Fruit fly (Drosophila melanogaster): Measurements from ENCODE around the gene GstZ2.

GstZ2 gene

DNA sequence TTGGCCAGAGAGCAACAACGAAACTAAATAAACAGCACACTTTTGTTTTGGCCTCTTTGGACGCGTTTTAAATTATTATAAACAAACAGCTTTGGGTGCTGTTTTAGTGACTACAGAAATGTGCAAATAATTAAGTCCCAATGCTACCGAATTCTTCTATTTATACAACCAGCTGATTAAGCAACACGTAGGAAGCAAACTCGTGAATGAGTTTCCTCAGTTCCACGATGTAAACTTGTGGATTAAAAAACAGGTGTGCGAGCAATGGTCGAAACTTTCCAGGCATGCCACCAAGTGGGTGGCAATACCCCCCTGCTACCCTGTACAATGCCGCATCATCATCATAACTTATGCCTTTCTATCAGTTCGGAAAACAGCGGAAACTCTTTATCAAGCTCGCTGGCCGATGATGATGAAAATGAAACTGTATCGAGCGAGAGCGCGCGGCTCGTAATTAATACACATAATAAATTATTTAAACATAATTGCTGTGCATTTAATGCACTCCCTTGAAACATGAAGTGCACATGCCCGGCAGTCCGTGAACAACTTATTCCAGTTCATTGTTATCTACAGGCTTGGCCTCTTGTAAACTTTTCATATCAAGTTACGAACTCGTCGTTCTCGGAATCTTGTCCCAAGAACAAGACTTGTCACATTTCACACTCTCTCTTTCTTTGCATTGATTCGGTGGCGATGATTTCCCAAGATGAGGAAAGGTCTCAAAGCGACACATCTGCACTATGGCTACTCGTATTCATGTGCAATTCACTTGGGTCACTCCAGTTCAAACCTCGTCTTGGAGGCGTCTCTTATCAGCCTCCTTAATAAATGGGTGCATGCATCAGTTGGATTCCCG is 40.0 kb upstream of the GstZ2 start:
- TF ChIP-seq CG4496 (GFP tag; IDR thresholded peaks at IDR 0.05) (0 out of 3 replicates have a peak, but pooled peaks have one; percentile 12), EcR (GFP tag; optimal IDR thresholded peaks at IDR 0.05) (peak; percentile 91), Pif1B (GFP tag; optimal IDR thresholded peaks at IDR 0.05) (no peak), CG8301 (tag; optimal IDR thresholded peaks at IDR 0.05) (no peak), CG32121 (GFP tag; IDR thresholded peaks at IDR 0.05) (no peak), fd96Ca (GFP tag; IDR thresholded peaks at IDR 0.05) (no peak), D1 (tag; optimal IDR thresholded peaks at IDR 0.05) (no peak)

dm6 chr3R:9499238-9499637 is 38.8 kb upstream of the GstZ2 start:
- no peak for TF ChIP-seq CG34367 (tag; optimal IDR thresholded peaks at IDR 0.05)
- TF ChIP-seq Pif1A (GFP tag; optimal IDR thresholded peaks at IDR 0.05): no peak
- no peak for TF ChIP-seq CG32121 (GFP tag; IDR thresholded peaks at IDR 0.05)
- no peak for TF ChIP-seq Ets98B (GFP tag; IDR thresholded peaks at IDR 0.05)
- TF ChIP-seq rn (GFP tag; IDR thresholded peaks at IDR 0.05): no peak
- no peak for TF ChIP-seq gl (tag; optimal IDR thresholded peaks at IDR 0.05)
- no peak for TF ChIP-seq CG10348 (GFP tag; IDR thresholded peaks at IDR 0.05)
- TF ChIP-seq CG15710 (tag; optimal IDR thresholded peaks at IDR 0.05): no peak
- no peak for TF ChIP-seq D1 (tag; optimal IDR thresholded peaks at IDR 0.05)
- TF ChIP-seq CG8159 (tag; optimal IDR thresholded peaks at IDR 0.05): no peak

DNA sequence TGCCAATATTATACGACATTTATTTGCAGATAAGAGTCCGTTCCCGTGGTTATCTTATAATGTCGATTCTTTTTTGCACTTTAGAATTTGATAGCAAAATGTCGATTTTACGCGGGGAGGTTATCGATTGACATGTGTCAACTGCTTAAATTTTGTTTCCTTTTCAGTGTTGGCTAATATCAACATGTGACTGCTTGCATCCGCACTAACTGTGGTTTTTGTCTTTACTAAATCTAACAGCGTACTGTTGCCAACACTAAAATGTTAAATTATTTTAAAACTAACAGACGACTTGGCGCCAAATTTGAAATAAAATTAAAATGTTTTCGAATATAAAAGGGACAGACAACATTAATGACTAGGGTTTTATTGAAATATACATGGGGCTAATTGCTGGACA is 36.3 kb upstream of the GstZ2 start:
- no peak for TF ChIP-seq CG9948 (tag; optimal IDR thresholded peaks at IDR 0.05)
- no peak for TF ChIP-seq Pif1A (GFP tag; optimal IDR thresholded peaks at IDR 0.05)
- 0 out of 3 replicates have a peak, but pooled peaks have one; percentile 8 for TF ChIP-seq CG4496 (GFP tag; IDR thresholded peaks at IDR 0.05)
- peak; percentile 18 for TF ChIP-seq CG15710 (tag; optimal IDR thresholded peaks at IDR 0.05)
- TF ChIP-seq gl (tag; optimal IDR thresholded peaks at IDR 0.05): no peak
- no peak for TF ChIP-seq EcR (GFP tag; optimal IDR thresholded peaks at IDR 0.05)
- TF ChIP-seq Ets98B (GFP tag; IDR thresholded peaks at IDR 0.05): peak; percentile 50
- TF ChIP-seq rn (GFP tag; IDR thresholded peaks at IDR 0.05): no peak
- TF ChIP-seq Snoo (tag; optimal IDR thresholded peaks at IDR 0.05): peak; percentile 48
- no peak for TF ChIP-seq CG8159 (tag; optimal IDR thresholded peaks at IDR 0.05)
- TF ChIP-seq CG32121 (GFP tag; IDR thresholded peaks at IDR 0.05): no peak

DNA sequence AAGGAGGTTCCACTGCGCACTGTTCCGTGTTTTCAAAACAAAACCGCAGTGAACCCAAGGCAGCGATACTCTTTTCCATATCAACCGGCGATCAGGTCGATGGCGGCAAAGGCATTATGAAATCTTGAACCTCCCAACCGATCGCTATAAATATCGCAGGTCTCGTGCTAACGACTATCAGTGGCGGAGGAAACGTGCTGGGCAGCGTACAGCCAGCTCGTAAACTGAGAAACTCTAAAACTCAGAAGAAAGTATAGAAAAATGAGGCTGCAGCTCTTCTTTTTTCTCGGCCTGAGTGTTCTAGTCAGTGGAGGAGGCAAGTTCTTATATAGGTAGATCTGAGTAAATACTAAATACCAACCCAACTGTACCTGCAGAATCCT is 34.2 kb upstream of the GstZ2 start, which contains the start of gene phu:
Gene phu (plus strand): TSS at position 175 of the 383 bp plus-strand sequence.
- TF ChIP-seq CG8159 (tag; optimal IDR thresholded peaks at IDR 0.05): no peak
- TF ChIP-seq CG32121 (GFP tag; IDR thresholded peaks at IDR 0.05): no peak
- TF ChIP-seq rn (GFP tag; IDR thresholded peaks at IDR 0.05): no peak
- TF ChIP-seq Pif1A (GFP tag; optimal IDR thresholded peaks at IDR 0.05): no peak
- TF ChIP-seq Ets98B (GFP tag; IDR thresholded peaks at IDR 0.05): no peak
- TF ChIP-seq Snoo (tag; optimal IDR thresholded peaks at IDR 0.05): no peak
- no peak for TF ChIP-seq CG15710 (tag; optimal IDR thresholded peaks at IDR 0.05)
- TF ChIP-seq CG8301 (tag; optimal IDR thresholded peaks at IDR 0.05): no peak
- no peak for TF ChIP-seq gl (tag; optimal IDR thresholded peaks at IDR 0.05)
- no peak for TF ChIP-seq D1 (tag; optimal IDR thresholded peaks at IDR 0.05)
- no peak for TF ChIP-seq Pif1B (GFP tag; optimal IDR thresholded peaks at IDR 0.05)
- no peak for TF ChIP-seq CG14655 (GFP tag; optimal IDR thresholded peaks at IDR 0.05)

dm6 chr3R:9493627-9494626 is 33.5 kb upstream of the GstZ2 start, which contains the start of gene CG16779:
CG16779 (minus strand) TSS chr3R:9493677.
- TF ChIP-seq CG8301 (tag; optimal IDR thresholded peaks at IDR 0.05) (peak; percentile 22), CG8159 (tag; optimal IDR thresholded peaks at IDR 0.05) (peak; percentile 50), EcR (GFP tag; optimal IDR thresholded peaks at IDR 0.05) (no peak), CG17806 (tag; optimal IDR thresholded peaks at IDR 0.05) (no peak), CG15710 (tag; optimal IDR thresholded peaks at IDR 0.05) (peak; percentile 34), D1 (tag; optimal IDR thresholded peaks at IDR 0.05) (no peak), Pif1A (GFP tag; optimal IDR thresholded peaks at IDR 0.05) (no peak), CG34367 (tag; optimal IDR thresholded peaks at IDR 0.05) (peak; percentile 9), rn (GFP tag; IDR thresholded peaks at IDR 0.05) (no peak), CG13204 (GFP tag; optimal IDR thresholded peaks at IDR 0.05) (peak; percentile 19), Snoo (tag; optimal IDR thresholded peaks at IDR 0.05) (no peak), CG32121 (GFP tag; IDR thresholded peaks at IDR 0.05) (no peak), gl (tag; optimal IDR thresholded peaks at IDR 0.05) (no peak), CG12605 (GFP tag; IDR thresholded peaks at IDR 0.05) (no peak), CG10348 (GFP tag; IDR thresholded peaks at IDR 0.05) (no peak), CG9948 (tag; optimal IDR thresholded peaks at IDR 0.05) (peak; percentile 3), Pif1B (GFP tag; optimal IDR thresholded peaks at IDR 0.05) (no peak), CG14655 (GFP tag; optimal IDR thresholded peaks at IDR 0.05) (peak; percentile 53), fd96Ca (GFP tag; IDR thresholded peaks at IDR 0.05) (no peak), CG4496 (GFP tag; IDR thresholded peaks at IDR 0.05) (no peak), Ets98B (GFP tag; IDR thresholded peaks at IDR 0.05) (no peak)

Data from whole organism, pupa.